Worm (Caenorhabditis elegans): ENCODE results near the gene pax-1.

DNA sequence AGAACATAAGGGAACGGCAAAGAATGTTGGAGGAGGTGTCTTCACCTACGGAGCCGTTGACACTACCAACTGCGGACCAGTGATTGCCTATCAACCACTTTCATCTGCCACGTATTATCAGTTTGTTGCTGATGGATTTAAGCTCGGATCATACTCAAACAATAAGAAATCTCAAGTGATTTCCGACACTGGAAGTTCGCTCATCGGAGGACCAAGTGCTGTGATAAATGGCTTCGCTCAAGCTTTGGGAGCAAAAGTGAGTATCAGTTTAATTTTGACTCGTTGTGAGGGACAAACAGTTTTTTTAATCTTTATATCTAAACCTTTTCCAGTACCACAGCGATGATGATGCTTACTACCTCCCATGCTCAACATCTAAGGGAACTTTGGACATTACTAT, 46.7 kb downstream of the pax-1 start:
- TF ChIP-seq nhr-76 (tag; optimal IDR thresholded peaks at IDR 0.05) (no peak), nhr-12 (tag; optimal IDR thresholded peaks at IDR 0.05) (no peak), snpc-4 (tag; optimal IDR thresholded peaks at IDR 0.05) (no peak), zip-8 (tag; optimal IDR thresholded peaks at IDR 0.05) (no peak), lsy-2 (tag; optimal IDR thresholded peaks at IDR 0.05) (no peak), sem-2 (GFP tag; optimal IDR thresholded peaks at IDR 0.05) (no peak), nhr-28 (tag; optimal IDR thresholded peaks at IDR 0.05) (no peak), mep-1 (tag; optimal IDR thresholded peaks at IDR 0.05) (no peak), ceh-83 (GFP tag; optimal IDR thresholded peaks at IDR 0.05) (no peak), lin-13 (tag; optimal IDR thresholded peaks at IDR 0.05) (no peak), sptf-1 (tag; optimal IDR thresholded peaks at IDR 0.05) (no peak), nhr-237 (tag; optimal IDR thresholded peaks at IDR 0.05) (no peak)
